Fruit fly (Drosophila melanogaster): ENCODE measurements around the gene Mesh1.

Gene Mesh1

dm6 chr3R:29207012-29207656 is 4.8 kb upstream of the Mesh1 start (continued):
- TF ChIP-seq CG6765 (GFP tag; optimal IDR thresholded peaks at IDR 0.05) (no peak), CG8944 (GFP tag; optimal IDR thresholded peaks at IDR 0.05) (no peak), CG6654 (GFP tag; optimal IDR thresholded peaks at IDR 0.05) (no peak), CG12299 (tag; optimal IDR thresholded peaks at IDR 0.05) (peak; percentile 35), CG8478 (optimal IDR thresholded peaks at IDR 0.05) (no peak), Aef1 (GFP tag; IDR thresholded peaks at IDR 0.05) (peak; percentile 76), lbe (GFP tag; optimal IDR thresholded peaks at IDR 0.05) (peak; percentile 75), CG9876 (GFP tag; optimal IDR thresholded peaks at IDR 0.05) (no peak), CG16813 (GFP tag; IDR thresholded peaks at IDR 0.05; ENCODE audit: partially characterized antibody) (no peak), sd (tag; optimal IDR thresholded peaks at IDR 0.05) (no peak), CG7839 (tag; optimal IDR thresholded peaks at IDR 0.05) (peak; percentile 70), CG4360 (GFP tag; IDR thresholded peaks at IDR 0.05) (peak; percentile 65), nerfin-1 (tag; optimal IDR thresholded peaks at IDR 0.05) (no peak), hkb (optimal IDR thresholded peaks at IDR 0.05) (no peak), hkb (GFP tag; IDR thresholded peaks at IDR 0.05) (peak; percentile 74), Nf-YB (GFP tag; optimal IDR thresholded peaks at IDR 0.05) (peak; percentile 0), gsb-n (tag; optimal IDR thresholded peaks at IDR 0.05) (peak; percentile 42), NC2β (GFP tag; optimal IDR thresholded peaks at IDR 0.05) (no peak), NfI (GFP tag; optimal IDR thresholded peaks at IDR 0.05) (peak; percentile 73), wek (GFP tag; optimal IDR thresholded peaks at IDR 0.05) (no peak), CG4404 (GFP tag; IDR thresholded peaks at IDR 0.05) (no peak), cas (GFP tag; IDR thresholded peaks at IDR 0.05) (no peak), sens (GFP tag) (peak; percentile 48), CG10565 (GFP tag; optimal IDR thresholded peaks at IDR 0.05) (no peak), Neu2 (GFP tag; optimal IDR thresholded peaks at IDR 0.05; ENCODE audit: borderline replicate concordance) (no peak), Rfx (GFP tag; IDR thresholded peaks at IDR 0.05) (peak; percentile 82), Xbp1 (GFP tag; optimal IDR thresholded peaks at IDR 0.05) (peak; percentile 65), Elba2 (GFP tag; optimal IDR thresholded peaks at IDR 0.05) (no peak), mld (GFP tag; IDR thresholded peaks at IDR 0.05; ENCODE audit: partially characterized antibody) (no peak), CG14965 (GFP tag; optimal IDR thresholded peaks at IDR 0.05; ENCODE audit: borderline replicate concordance) (no peak), Mad (GFP tag; optimal IDR thresholded peaks at IDR 0.05) (no peak), CG17912 (GFP tag; optimal IDR thresholded peaks at IDR 0.05) (peak; percentile 17), Awh (GFP tag; IDR thresholded peaks at IDR 0.05) (peak; percentile 72), Hand (GFP tag; optimal IDR thresholded peaks at IDR 0.05) (no peak), fu2 (GFP tag; optimal IDR thresholded peaks at IDR 0.05) (no peak), vnd (GFP tag; IDR thresholded peaks at IDR 0.05; ENCODE audit: partially characterized antibody) (no peak), sug (tag; optimal IDR thresholded peaks at IDR 0.05) (peak; percentile 38), CG1832 (GFP tag; optimal IDR thresholded peaks at IDR 0.05) (no peak), CG15479 (GFP tag; optimal IDR thresholded peaks at IDR 0.05) (no peak), Sox102F (GFP tag; optimal IDR thresholded peaks at IDR 0.05) (peak; percentile 74), CG31224 (GFP tag; IDR thresholded peaks at IDR 0.05) (no peak), PHDP (tag; optimal IDR thresholded peaks at IDR 0.05) (peak; percentile 60), CG11696 (GFP tag; IDR thresholded peaks at IDR 0.05) (peak; percentile 58), kay (GFP tag; optimal IDR thresholded peaks at IDR 0.05) (no peak), CG13775 (GFP tag; optimal IDR thresholded peaks at IDR 0.05) (peak; percentile 16), CG14860 (GFP tag; IDR thresholded peaks at IDR 0.05; ENCODE audit: partially characterized antibody) (no peak), hbn (GFP tag; IDR thresholded peaks at IDR 0.05; ENCODE audit: partially characterized antibody) (no peak), Gsc (GFP tag; IDR thresholded peaks at IDR 0.05) (0 out of 2 replicates have a peak, but pooled peaks have one; percentile 12), pfk (GFP tag; optimal IDR thresholded peaks at IDR 0.05) (no peak), fru (optimal IDR thresholded peaks at IDR 0.05) (no peak), zen2 (GFP tag; IDR thresholded peaks at IDR 0.05; ENCODE audit: partially characterized antibody) (no peak)
